Worm (Caenorhabditis elegans) whole organism, L2 larva: ENCODE measurements around the gene ins-8.

Experiments used
- aly-2 ChIP-seq: fragments of 150-350 bp; optimal IDR thresholded peaks from 2 replicates; lab custom pipeline; 2014; ENCODE audit warnings: missing biosample characterization, missing genetic modification characterization
- mab-5 ChIP-seq: fragments of 150-350 bp; optimal IDR thresholded peaks from 2 replicates; lab custom pipeline; 2014; ENCODE audit warnings: missing biosample characterization, missing genetic modification characterization
- nhr-11 ChIP-seq: fragments of 150-350 bp; optimal IDR thresholded peaks from 2 replicates; lab custom pipeline; 2014; ENCODE audit warnings: missing biosample characterization, missing genetic modification characterization
- zag-1 ChIP-seq: fragments of 150-350 bp; optimal IDR thresholded peaks from 2 replicates; lab custom pipeline; 2014; ENCODE audit warnings: missing biosample characterization, missing genetic modification characterization
- ztf-1 ChIP-seq: fragments of 200-800 bp; sonication (Bioruptor generic); conservative IDR thresholded peaks from 2 replicates; pipeline ENCODE4 v1.3.6; 2022; ENCODE audit warnings: missing genetic modification characterization, missing compliant biosample characterization

ce11 chrIV:9643188-9643587, 37.6 kb downstream of the ins-8 start, which contains the start of gene degl-2:
- TF ChIP-seq nhr-11 (no peak), zag-1 (tag; lab: Kevin White, UChicago) (no peak), mab-5 (no peak), ztf-1 (GFP tag; lab: Robert Waterston, UW) (no peak), aly-2 (no peak)
